Worm (Caenorhabditis elegans) whole organism, L1 larva: ENCODE measurements around the gene col-42.

ENCODE experiments used
- elt-2 ChIP-seq: sonication (generic microtip); optimal IDR thresholded peaks from 2 replicates; lab custom pipeline; 2016; ENCODE audit warnings: missing genetic modification characterization, mild to moderate bottlenecking, inconsistent platforms, missing compliant biosample characterization, missing genetic modification reagents
- grh-1 ChIP-seq: fragments of 200-800 bp; sonication (Bioruptor generic); IDR thresholded peaks from 2 replicates; pipeline ENCODE4 v1.3.6; 2022; ENCODE audit warnings: missing genetic modification reagents, missing genetic modification characterization, missing compliant biosample characterization
- lin-14 ChIP-seq: fragments of 200-800 bp; sonication (Bioruptor generic); optimal IDR thresholded peaks from 2 replicates; lab custom pipeline; 2018; ENCODE audit warnings: mild to moderate bottlenecking, missing genetic modification characterization, moderate library complexity, missing compliant biosample characterization
- lsy-2 ChIP-seq, 2 experiments: fragments of 150-350 bp; optimal IDR thresholded peaks; 2 replicates each; lab custom pipeline; 2014; ENCODE audit warnings: missing biosample characterization in 2 of 2, missing genetic modification characterization in 2 of 2
- mef-2 ChIP-seq: fragments of 150-350 bp; optimal IDR thresholded peaks from 2 replicates; lab custom pipeline; 2014; ENCODE audit warnings: missing biosample characterization, missing genetic modification characterization
- mep-1 ChIP-seq: fragments of 150-350 bp; optimal IDR thresholded peaks from 2 replicates; lab custom pipeline; 2014; ENCODE audit warnings: missing biosample characterization, missing genetic modification characterization
- nhr-12 ChIP-seq: sonication (generic microtip); optimal IDR thresholded peaks from 2 replicates; lab custom pipeline; 2017; ENCODE audit warnings: missing biosample characterization, missing genetic modification characterization
- nhr-237 ChIP-seq: fragments of 150-350 bp; optimal IDR thresholded peaks from 2 replicates; lab custom pipeline; 2014; ENCODE audit warnings: missing biosample characterization, missing genetic modification characterization
- nhr-77 ChIP-seq: fragments of 150-350 bp; optimal IDR thresholded peaks from 2 replicates; lab custom pipeline; 2014; ENCODE audit warnings: missing biosample characterization, missing genetic modification characterization
- skn-1 ChIP-seq: fragments of 150-350 bp; optimal IDR thresholded peaks from 2 replicates; lab custom pipeline; 2014; ENCODE audit warnings: missing biosample characterization, missing genetic modification characterization
- unc-62 ChIP-seq: fragments of 150-350 bp; optimal IDR thresholded peaks from 2 replicates; lab custom pipeline; 2014; ENCODE audit warnings: missing biosample characterization, missing genetic modification reagents, missing genetic modification characterization

ce11 chrV:18639074-18639473 is 790 bp downstream of the col-42 start:
- no peak for TF ChIP-seq unc-62
- TF ChIP-seq nhr-77 (tag; lab: Kevin White, UChicago): no peak
- no peak for TF ChIP-seq mef-2 (tag; lab: Kevin White, UChicago)
- no peak for TF ChIP-seq elt-2
- TF ChIP-seq nhr-237: no peak
- no peak for TF ChIP-seq nhr-12 (tag; lab: Kevin White, UChicago)
- no peak for TF ChIP-seq lin-14 (GFP tag; lab: Kevin White, UChicago)
- no peak for TF ChIP-seq mep-1 (tag; lab: Kevin White, UChicago)
- no peak for TF ChIP-seq grh-1 (GFP tag; lab: Robert Waterston, UW)
- TF ChIP-seq skn-1: no peak
- no peak for TF ChIP-seq lsy-2 (tag; optimal IDR thresholded peaks at IDR 0.05; lab: Kevin White, UChicago)
